Fruit fly (Drosophila melanogaster) Kc167 (cell line): ENCODE results near the gene Ask1.

Experiments
- Myc ChIP-seq: fragments of >200 bp; optimal IDR thresholded peaks from 2 replicates; lab custom pipeline; 2017; ENCODE audit warnings: missing external identifiers
- h ChIP-seq: fragments of >200 bp; optimal IDR thresholded peaks from 3 replicates; lab custom pipeline; 2018; ENCODE audit warnings: missing external identifiers
- insv ChIP-seq: fragments of >200 bp; optimal IDR thresholded peaks from 3 replicates; lab custom pipeline; 2018; ENCODE audit warnings: missing external identifiers
- psq ChIP-seq: fragments of >200 bp; optimal IDR thresholded peaks from 2 replicates; lab custom pipeline; 2017; ENCODE audit warnings: missing external identifiers
- ttk ChIP-seq: sonication (Bioruptor generic); optimal IDR thresholded peaks from 2 replicates; lab custom pipeline; 2017; ENCODE audit warnings: missing external identifiers

DNA sequence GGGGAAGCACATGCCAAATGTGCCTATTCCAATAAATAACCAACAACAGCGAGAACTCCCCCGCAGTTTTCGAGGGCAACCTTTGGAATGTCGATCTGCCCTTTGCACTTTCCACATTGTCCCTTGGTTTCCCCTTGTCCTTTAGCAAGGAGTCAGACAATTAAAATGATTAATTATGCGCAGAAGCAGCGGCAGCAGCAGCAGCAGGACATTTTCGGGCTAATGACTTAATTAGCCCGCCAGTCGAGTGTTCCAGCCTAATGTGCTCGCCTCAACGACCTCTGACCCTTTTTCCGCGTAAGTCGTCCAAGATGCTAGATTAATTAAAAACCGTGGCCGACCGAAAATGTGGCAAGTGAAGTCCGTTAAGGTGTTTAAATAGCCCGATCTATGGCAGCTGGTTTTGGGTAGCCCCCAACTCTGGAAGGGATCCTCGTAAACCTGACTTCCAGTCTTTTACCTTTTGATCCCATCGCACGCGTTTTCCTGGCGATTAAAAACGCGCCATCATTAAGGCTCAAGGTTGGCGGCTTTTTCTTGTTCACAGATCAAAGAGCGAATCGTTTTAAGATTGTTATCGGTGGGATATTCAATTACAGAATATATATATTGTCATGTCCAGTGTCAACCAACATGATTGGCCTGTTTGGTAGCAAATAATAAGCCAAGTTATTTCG lies 40.5 kb upstream of the Ask1 start:
- TF ChIP-seq insv: no peak
- TF ChIP-seq h: no peak
- no peak for TF ChIP-seq psq
- TF ChIP-seq ttk (lab: Kevin White, UChicago): no peak
- no peak for TF ChIP-seq Myc (lab: Kevin White, UChicago)
